Worm (Caenorhabditis elegans) whole organism, L4 larva: ENCODE measurements around the gene ech-6.

ENCODE experiments used
- F26F4.8 ChIP-seq: fragments of 200-800 bp; sonication (Bioruptor generic); conservative IDR thresholded peaks from 2 replicates; pipeline ENCODE4 v1.3.6; 2022; ENCODE audit warnings: missing genetic modification characterization, missing compliant biosample characterization
- F44E2.7 ChIP-seq: fragments of 200-800 bp; sonication (Bioruptor generic); IDR thresholded peaks from 2 replicates; pipeline ENCODE4 v2.1.2; 2022; ENCODE audit warnings: missing genetic modification characterization, missing compliant biosample characterization
- T20F7.1 ChIP-seq: fragments of 200-800 bp; sonication (Bioruptor generic); optimal IDR thresholded peaks from 2 replicates; lab custom pipeline; 2018; ENCODE audit warnings: mild to moderate bottlenecking, missing genetic modification characterization, missing compliant biosample characterization
- Y75B8A.6 ChIP-seq: fragments of 200-800 bp; sonication (Bioruptor generic); IDR thresholded peaks from 2 replicates; pipeline ENCODE4 v1.3.6; 2022; ENCODE audit warnings: missing genetic modification reagents, missing genetic modification characterization, missing compliant biosample characterization
- ZK337.2 ChIP-seq: fragments of 200-800 bp; sonication (Bioruptor generic); IDR thresholded peaks from 2 replicates; pipeline ENCODE4 v1.3.6; 2022; ENCODE audit warnings: missing genetic modification reagents, missing genetic modification characterization, missing compliant biosample characterization
- ZK546.5 ChIP-seq, 2 experiments: sonication (generic microtip); optimal IDR thresholded peaks; 2 replicates each; lab custom pipeline; 2017; ENCODE audit warnings: missing biosample characterization in 2 of 2, missing genetic modification characterization in 2 of 2
- aha-1 ChIP-seq: fragments of 150-350 bp; peaks from one replicate; lab custom pipeline; 2014; ENCODE audit warnings: missing biosample characterization, missing genetic modification characterization
- aly-2 ChIP-seq: sonication (generic microtip); optimal IDR thresholded peaks from 2 replicates; lab custom pipeline; 2018; ENCODE audit warnings: missing biosample characterization, missing genetic modification characterization
- ama-1 ChIP-seq: fragments of 150-350 bp; optimal IDR thresholded peaks from 2 replicates; lab custom pipeline; 2014; ENCODE audit warnings: inconsistent platforms, mixed read lengths
- arid-1 ChIP-seq: fragments of 200-800 bp; sonication (Bioruptor generic); conservative IDR thresholded peaks from 2 replicates; pipeline ENCODE4 v1.3.6; 2022; ENCODE audit warnings: missing genetic modification reagents, missing genetic modification characterization, missing compliant biosample characterization
- attf-4 ChIP-seq: sonication (generic microtip); optimal IDR thresholded peaks from 3 replicates; lab custom pipeline; 2017; ENCODE audit warnings: missing biosample characterization, missing genetic modification characterization
- ceh-32 ChIP-seq: sonication (generic microtip); optimal IDR thresholded peaks from 2 replicates; lab custom pipeline; 2016; ENCODE audit warnings: mild to moderate bottlenecking, missing genetic modification characterization, missing compliant biosample characterization; ENCODE audit not compliant: poor library complexity
- ceh-44 ChIP-seq: fragments of 200-800 bp; sonication (Bioruptor generic); IDR thresholded peaks from 2 replicates; pipeline ENCODE4 v1.3.6; 2022; ENCODE audit warnings: missing genetic modification reagents, missing genetic modification characterization, missing compliant biosample characterization
- ceh-82 ChIP-seq: sonication (generic microtip); optimal IDR thresholded peaks from 2 replicates; lab custom pipeline; 2017; ENCODE audit warnings: missing biosample characterization, missing genetic modification characterization
- cey-2 ChIP-seq: sonication (generic microtip); optimal IDR thresholded peaks from 3 replicates; lab custom pipeline; 2017; ENCODE audit warnings: missing genetic modification characterization, mild to moderate bottlenecking, missing compliant biosample characterization, antibody characterized with exemption, borderline replicate concordance; ENCODE audit not compliant: insufficient read depth
- ctbp-1 ChIP-seq: fragments of 200-800 bp; sonication (Bioruptor generic); IDR thresholded peaks from 2 replicates; pipeline ENCODE4 v1.3.6; 2022; ENCODE audit warnings: missing genetic modification reagents, missing genetic modification characterization, missing compliant biosample characterization
- daf-12 ChIP-seq: fragments of 150-350 bp; optimal IDR thresholded peaks from 2 replicates; lab custom pipeline; 2014; ENCODE audit warnings: missing biosample characterization, missing genetic modification reagents, missing genetic modification characterization
- daf-16 ChIP-seq, 3 experiments: sonication (generic microtip); optimal IDR thresholded peaks; 2 replicates each; lab custom pipeline; 2016 to 2017; ENCODE audit warnings: missing genetic modification characterization in 3 of 3, missing genetic modification reagents in 3 of 3, mild to moderate bottlenecking in 2 of 3, missing compliant biosample characterization in 2 of 3, missing biosample characterization in 1 of 3, moderate library complexity in 1 of 3
- dmd-6 ChIP-seq: fragments of 200-800 bp; sonication (Bioruptor generic); IDR thresholded peaks from 2 replicates; pipeline ENCODE4 v1.3.6; 2022; ENCODE audit warnings: missing genetic modification reagents, missing genetic modification characterization, missing compliant biosample characterization
- dmd-8 ChIP-seq: fragments of 200-800 bp; sonication (Bioruptor generic); IDR thresholded peaks from 2 replicates; pipeline ENCODE4 v1.3.6; 2022; ENCODE audit warnings: missing genetic modification characterization, missing compliant biosample characterization
- dmd-9 ChIP-seq: fragments of 200-800 bp; sonication (Bioruptor generic); IDR thresholded peaks from 2 replicates; pipeline ENCODE4 v1.3.6; 2022; ENCODE audit warnings: missing genetic modification reagents, missing genetic modification characterization, missing compliant biosample characterization
- dve-1 ChIP-seq: sonication (generic microtip); optimal IDR thresholded peaks from 2 replicates; lab custom pipeline; 2017; ENCODE audit warnings: antibody characterized with exemption, mild to moderate bottlenecking, missing genetic modification characterization, missing compliant biosample characterization; ENCODE audit not compliant: insufficient read depth
- egl-43 ChIP-seq: fragments of 200-800 bp; sonication (Bioruptor generic); IDR thresholded peaks from 2 replicates; pipeline ENCODE4 v1.3.6; 2022; ENCODE audit warnings: missing genetic modification reagents, missing genetic modification characterization, missing compliant biosample characterization
- fkh-10 ChIP-seq: fragments of 150-350 bp; optimal IDR thresholded peaks from 2 replicates; lab custom pipeline; 2014; ENCODE audit warnings: missing biosample characterization, missing genetic modification reagents, missing genetic modification characterization
- fos-1 ChIP-seq: fragments of 150-350 bp; optimal IDR thresholded peaks from 2 replicates; lab custom pipeline; 2014; ENCODE audit warnings: missing biosample characterization, missing genetic modification characterization
- gei-8 ChIP-seq: fragments of 200-800 bp; sonication (Bioruptor generic); optimal IDR thresholded peaks from 2 replicates; lab custom pipeline; 2018; ENCODE audit warnings: mild to moderate bottlenecking, missing genetic modification characterization, missing compliant biosample characterization
- hlh-11 ChIP-seq: fragments of 200-800 bp; sonication (Bioruptor generic); optimal IDR thresholded peaks from 2 replicates; lab custom pipeline; 2018; ENCODE audit warnings: mild to moderate bottlenecking, missing genetic modification characterization, missing compliant biosample characterization
- lin-1 ChIP-seq: fragments of 200-800 bp; sonication (Bioruptor generic); IDR thresholded peaks from 2 replicates; pipeline ENCODE4 v1.3.6; 2022; ENCODE audit warnings: missing genetic modification reagents, missing genetic modification characterization, missing compliant biosample characterization
- lsy-2 ChIP-seq, 2 experiments: fragments of 150-350 bp in 1 of 2; sonication (generic microtip) in 1 of 2; optimal IDR thresholded peaks; 2 replicates each; lab custom pipeline; 2014 to 2017; ENCODE audit warnings: missing biosample characterization in 2 of 2, missing genetic modification characterization in 2 of 2
- madf-5 ChIP-seq, 2 experiments: fragments of 200-800 bp; sonication (Bioruptor generic); IDR thresholded peaks; 2 replicates each; pipeline ENCODE4 v1.3.6; 2022; ENCODE audit warnings: missing compliant biosample characterization in 2 of 2, missing genetic modification characterization in 2 of 2
- madf-9 ChIP-seq: fragments of 200-800 bp; sonication (Bioruptor generic); conservative IDR thresholded peaks from 2 replicates; pipeline ENCODE4 v1.3.6; 2022; ENCODE audit warnings: missing genetic modification reagents, missing genetic modification characterization, missing compliant biosample characterization
- mdt-29 ChIP-seq: fragments of 200-800 bp; sonication (Bioruptor generic); IDR thresholded peaks from 2 replicates; pipeline ENCODE4 v1.3.6; 2022; ENCODE audit warnings: missing genetic modification reagents, missing genetic modification characterization, missing compliant biosample characterization
- mep-1 ChIP-seq: fragments of 150-350 bp; sonication (generic microtip); optimal IDR thresholded peaks from 3 replicates; lab custom pipeline; 2014; ENCODE audit warnings: missing biosample characterization, missing genetic modification characterization
- nhr-10 ChIP-seq: fragments of 150-350 bp; optimal IDR thresholded peaks from 2 replicates; lab custom pipeline; 2014; ENCODE audit warnings: missing biosample characterization, missing genetic modification characterization
- nhr-11 ChIP-seq: fragments of 150-350 bp; optimal IDR thresholded peaks from 2 replicates; lab custom pipeline; 2014; ENCODE audit warnings: missing biosample characterization, missing genetic modification characterization
- pqm-1 ChIP-seq: sonication (generic microtip); optimal IDR thresholded peaks from 2 replicates; lab custom pipeline; 2017; ENCODE audit warnings: missing biosample characterization, missing genetic modification characterization
- saeg-2 ChIP-seq: fragments of 200-800 bp; sonication (Bioruptor generic); IDR thresholded peaks from 2 replicates; pipeline ENCODE4 v1.3.6; 2022; ENCODE audit warnings: missing genetic modification reagents, missing genetic modification characterization, missing compliant biosample characterization
- set-16 ChIP-seq: fragments of 200-800 bp; sonication (Bioruptor generic); IDR thresholded peaks from 2 replicates; pipeline ENCODE4 v1.3.6; 2022; ENCODE audit warnings: missing genetic modification reagents, missing genetic modification characterization, missing compliant biosample characterization
- snpc-1.2 ChIP-seq: fragments of 200-800 bp; sonication (Bioruptor generic); IDR thresholded peaks from 2 replicates; pipeline ENCODE4 v1.3.6; 2022; ENCODE audit warnings: missing genetic modification reagents, missing genetic modification characterization, missing compliant biosample characterization
- snpc-4 ChIP-seq: fragments of 150-350 bp; optimal IDR thresholded peaks from 2 replicates; lab custom pipeline; 2014; ENCODE audit warnings: missing biosample characterization, missing genetic modification characterization
- tag-97 ChIP-seq: fragments of 200-800 bp; sonication (Bioruptor generic); IDR thresholded peaks from 2 replicates; pipeline ENCODE4 v1.3.6; 2022; ENCODE audit warnings: missing genetic modification characterization, missing compliant biosample characterization
- tra-1 ChIP-seq: fragments of 200-800 bp; sonication (Bioruptor generic); IDR thresholded peaks from 2 replicates; pipeline ENCODE4 v1.3.6; 2022; ENCODE audit warnings: missing genetic modification reagents, missing genetic modification characterization, missing compliant biosample characterization
- unc-130 ChIP-seq: sonication (generic microtip); optimal IDR thresholded peaks from 2 replicates; lab custom pipeline; 2016; ENCODE audit warnings: missing genetic modification reagents, missing genetic modification characterization, missing compliant biosample characterization
- unc-39 ChIP-seq: sonication (generic microtip); optimal IDR thresholded peaks from 2 replicates; lab custom pipeline; 2017; ENCODE audit warnings: missing biosample characterization, missing genetic modification characterization
- unc-62 ChIP-seq, 3 experiments: fragments of 150-350 bp in 1 of 3; sonication (generic microtip); optimal IDR thresholded peaks in 2 of 3; peaks in 1 of 3; 1 replicate in 1 of 3; 2 replicates in 2 of 3; lab custom pipeline; 2014 to 2017; ENCODE audit warnings: missing biosample characterization in 3 of 3, missing genetic modification characterization in 3 of 3, missing genetic modification reagents in 3 of 3, missing genotype in 1 of 3

ech-6 gene

ce11 chrIII:9702665-9703252 is 49.9 kb downstream of the ech-6 start (continued):
- TF ChIP-seq fkh-10 (GFP tag; lab: Kevin White, UChicago) (no peak), hlh-11 (tag; lab: Kevin White, UChicago) (peak; percentile 48), F44E2.7 (no peak), mdt-29 (GFP tag; lab: Robert Waterston, UW) (no peak), T20F7.1 (GFP tag; lab: Kevin White, UChicago) (no peak), snpc-1.2 (GFP tag; lab: Robert Waterston, UW) (no peak), set-16 (peak; percentile 27; the same call in 1 of the 2 replicates), pqm-1 (tag; lab: Kevin White, UChicago) (no peak), snpc-4 (tag; lab: Kevin White, UChicago) (no peak), ZK337.2 (GFP tag; lab: Robert Waterston, UW) (no peak), lin-1 (GFP tag; lab: Robert Waterston, UW) (no peak), daf-12 (tag; lab: Kevin White, UChicago) (no peak), tag-97 (GFP tag; lab: Robert Waterston, UW) (no peak), mep-1 (tag; lab: Kevin White, UChicago) (peak; percentile 23), dmd-6 (GFP tag; lab: Robert Waterston, UW) (peak; percentile 17; the same call in 1 of the 2 replicates), unc-39 (tag; lab: Kevin White, UChicago) (no peak), madf-9 (GFP tag; lab: Robert Waterston, UW) (no peak), saeg-2 (GFP tag; lab: Robert Waterston, UW) (no peak), unc-130 (GFP tag; lab: Kevin White, UChicago) (no peak), egl-43 (0 out of 2 replicates have a peak, but pooled peaks have one; percentile 15), ceh-82 (no peak), dve-1 (tag; lab: Kevin White, UChicago) (no peak), aly-2 (tag; lab: Kevin White, UChicago) (no peak), dmd-8 (GFP tag; lab: Robert Waterston, UW) (no peak), dmd-9 (GFP tag; lab: Robert Waterston, UW) (no peak), ceh-44 (GFP tag; lab: Robert Waterston, UW) (no peak), tra-1 (GFP tag; lab: Robert Waterston, UW) (no peak; the same call in 1 of the 2 replicates), attf-4 (tag; lab: Kevin White, UChicago) (no peak), lsy-2 (tag; optimal IDR thresholded peaks at IDR 0.05; lab: Kevin White, UChicago) (peak in 1 of 2 experiments; percentile 6), unc-62 (GFP tag; optimal IDR thresholded peaks at IDR 0.05 in 1 of 2; lab: Kevin White, UChicago) (peak in 1 of 2 experiments; percentile 38), unc-62 (tag; optimal IDR thresholded peaks at IDR 0.05; lab: Kevin White, UChicago) (no peak), Y75B8A.6 (GFP tag; lab: Robert Waterston, UW) (no peak), cey-2 (tag; lab: Kevin White, UChicago) (no peak), aha-1 (peak; percentile 72), fos-1 (tag; lab: Kevin White, UChicago) (no peak), arid-1 (GFP tag; lab: Robert Waterston, UW) (no peak), gei-8 (GFP tag; lab: Kevin White, UChicago) (no peak), ZK546.5 (tag; optimal IDR thresholded peaks at IDR 0.05; lab: Kevin White, UChicago) (no peak), ctbp-1 (no peak), ama-1 (lab: Kevin White, UChicago) (no peak), nhr-10 (no peak), F26F4.8 (GFP tag; lab: Robert Waterston, UW) (no peak), nhr-11 (tag; lab: Kevin White, UChicago) (no peak), ceh-32 (no peak), madf-5 (GFP tag; IDR thresholded peaks at IDR 0.05; lab: Robert Waterston, UW) (no peak), daf-16 (GFP tag; optimal IDR thresholded peaks at IDR 0.05; lab: Kevin White, UChicago) (no peak), daf-16 (tag; optimal IDR thresholded peaks at IDR 0.05; lab: Kevin White, UChicago) (peak; percentile 20)
